Worm (Caenorhabditis elegans) whole organism, early embryonic: ENCODE measurements around the gene F32D1.8.

Experiments used
- B0310.2 ChIP-seq: sonication (generic microtip); optimal IDR thresholded peaks from 2 replicates; lab custom pipeline; 2016; ENCODE audit warnings: mild to moderate bottlenecking, missing genetic modification characterization, missing compliant biosample characterization
- aly-1 ChIP-seq: sonication (generic microtip); optimal IDR thresholded peaks from 2 replicates; lab custom pipeline; 2016; ENCODE audit warnings: missing genetic modification characterization, missing compliant biosample characterization
- ceh-13 ChIP-seq: fragments of 200-800 bp; sonication (Bioruptor generic); optimal IDR thresholded peaks from 2 replicates; lab custom pipeline; 2018; ENCODE audit warnings: mild to moderate bottlenecking, missing genetic modification characterization, missing compliant biosample characterization
- flt-1 ChIP-seq: fragments of 200-800 bp; sonication (Bioruptor generic); IDR thresholded peaks from 2 replicates; pipeline ENCODE4 v1.3.6; 2022; ENCODE audit warnings: missing genetic modification characterization, missing compliant biosample characterization
- hmbx-1 ChIP-seq: sonication (generic microtip); optimal IDR thresholded peaks from 2 replicates; lab custom pipeline; 2016; ENCODE audit warnings: mild to moderate bottlenecking, missing genetic modification characterization, missing compliant biosample characterization
- hnd-1 ChIP-seq: sonication (generic microtip); optimal IDR thresholded peaks from 2 replicates; lab custom pipeline; 2016; ENCODE audit warnings: missing genetic modification characterization, missing compliant biosample characterization
- pes-1 ChIP-seq: fragments of 200-800 bp; sonication (Bioruptor generic); IDR thresholded peaks from 2 replicates; pipeline ENCODE4 v1.3.6; 2022; ENCODE audit warnings: missing genetic modification reagents, missing genetic modification characterization, missing compliant biosample characterization
- sea-1 ChIP-seq: fragments of 200-800 bp; sonication (Bioruptor generic); conservative IDR thresholded peaks from 2 replicates; pipeline ENCODE4 v1.3.6; 2022; ENCODE audit warnings: missing genetic modification characterization, missing compliant biosample characterization
- tbx-11 ChIP-seq: fragments of 200-800 bp; sonication (Bioruptor generic); IDR thresholded peaks from 2 replicates; pipeline ENCODE4 v1.3.6; 2022; ENCODE audit warnings: missing genetic modification characterization, missing compliant biosample characterization
- tbx-37 ChIP-seq: fragments of 200-800 bp; sonication (Bioruptor generic); conservative IDR thresholded peaks from 2 replicates; pipeline ENCODE4 v1.3.6; 2022; ENCODE audit warnings: missing genetic modification reagents, missing genetic modification characterization, missing compliant biosample characterization
- tra-4 ChIP-seq: sonication (generic microtip); optimal IDR thresholded peaks from 2 replicates; lab custom pipeline; 2017; ENCODE audit warnings: missing genetic modification characterization, missing compliant biosample characterization

Gene F32D1.8

DNA sequence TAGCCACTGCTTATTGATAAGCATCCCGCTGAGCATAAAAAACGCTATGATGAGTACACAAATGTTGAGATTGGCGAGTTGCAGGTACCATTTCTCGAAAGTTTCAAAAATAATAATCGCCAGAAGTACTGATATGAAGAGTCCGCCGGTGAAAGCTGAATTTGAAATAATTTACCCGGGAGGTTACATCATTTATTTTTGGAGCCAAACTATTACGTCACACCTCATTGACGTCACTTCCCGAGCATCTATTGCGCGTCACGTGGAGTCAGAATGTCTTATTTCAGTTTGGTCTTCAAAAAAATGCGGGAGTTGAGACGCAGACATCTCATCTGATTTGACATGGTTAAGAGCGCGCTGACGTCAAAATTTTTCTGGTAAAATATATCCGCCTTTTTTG is 46.7 kb downstream of the F32D1.8 start:
- no peak for TF ChIP-seq sea-1
- no peak for TF ChIP-seq flt-1
- no peak for TF ChIP-seq hnd-1 (tag; lab: Kevin White, UChicago)
- no peak for TF ChIP-seq B0310.2
- TF ChIP-seq pes-1 (GFP tag; lab: Robert Waterston, UW) = no peak
- no peak for TF ChIP-seq tbx-37 (GFP tag; lab: Robert Waterston, UW)
- TF ChIP-seq hmbx-1 (tag; lab: Kevin White, UChicago) = no peak
- TF ChIP-seq tbx-11 (GFP tag; lab: Robert Waterston, UW) = no peak
- no peak for TF ChIP-seq ceh-13 (GFP tag; lab: Kevin White, UChicago)
- TF ChIP-seq tra-4 (tag; lab: Kevin White, UChicago) = no peak
- no peak for TF ChIP-seq aly-1 (tag; lab: Kevin White, UChicago)

- TF ChIP-seq ceh-13 (GFP tag; lab: Kevin White, UChicago) = no peak
- TF ChIP-seq hnd-1 (tag; lab: Kevin White, UChicago) = no peak
These were observed 50.7 kb downstream of the F32D1.8 start, which contains the start of gene D2063.1 for ce11 chrV:4326841-4327240. Gene D2063.1, plus strand, starts transcription at chrV:4327121.
